Fruit fly (Drosophila melanogaster) whole organism, embryonic: ENCODE data around the gene Dhps.

Experiments
- CG10462 ChIP-seq: fragments of 200-800 bp; sonication (Bioruptor generic); optimal IDR thresholded peaks from 2 replicates; lab custom pipeline; 2016; ENCODE audit warnings: missing biosample characterization, missing genetic modification characterization
- CG11085 ChIP-seq: fragments of 200-800 bp; sonication (Bioruptor generic); IDR thresholded peaks from 2 replicates; pipeline ENCODE4 v1.3.6; 2022; ENCODE audit warnings: missing biosample characterization, missing genetic modification characterization
- CG11723 ChIP-seq: fragments of 200-800 bp; sonication (Bioruptor generic); optimal IDR thresholded peaks from 2 replicates; lab custom pipeline; 2017; ENCODE audit warnings: missing biosample characterization, mild to moderate bottlenecking, missing genetic modification characterization
- CG12071 ChIP-seq: fragments of 200-800 bp; sonication (Bioruptor generic); optimal IDR thresholded peaks from 3 replicates; lab custom pipeline; 2018; ENCODE audit warnings: missing biosample characterization, mild to moderate bottlenecking, missing genetic modification characterization
- CG14050 ChIP-seq: fragments of 200-800 bp; sonication (Bioruptor generic); IDR thresholded peaks from 3 replicates; pipeline ENCODE4 v1.3.6; 2022; ENCODE audit warnings: missing biosample characterization, missing genetic modification characterization
- CG1603 ChIP-seq: fragments of 200-800 bp; sonication (Bioruptor generic); optimal IDR thresholded peaks from 2 replicates; lab custom pipeline; 2019; ENCODE audit warnings: missing biosample characterization, mild to moderate bottlenecking, missing genetic modification characterization, moderate library complexity
- CG18262 ChIP-seq: fragments of 200-800 bp; optimal IDR thresholded peaks from 3 replicates; lab custom pipeline; 2019; ENCODE audit warnings: missing biosample characterization, mild to moderate bottlenecking, missing genetic modification characterization, moderate library complexity
- CG2116 ChIP-seq: fragments of 200-800 bp; sonication (Bioruptor generic); optimal IDR thresholded peaks from 3 replicates; lab custom pipeline; 2018; ENCODE audit warnings: missing biosample characterization, mild to moderate bottlenecking, missing genetic modification characterization
- CG4360 ChIP-seq: fragments of 200-800 bp; sonication (Bioruptor generic); IDR thresholded peaks from 2 replicates; pipeline ENCODE4 v1.3.6; 2022; ENCODE audit warnings: missing biosample characterization, missing genetic modification characterization
- CG6175 ChIP-seq: fragments of 200-800 bp; sonication (Bioruptor generic); IDR thresholded peaks from 3 replicates; pipeline ENCODE4 v1.3.6; 2022; ENCODE audit warnings: missing biosample characterization, missing genetic modification characterization
- CG8089 ChIP-seq: fragments of 200-800 bp; sonication (Bioruptor generic); optimal IDR thresholded peaks from 3 replicates; lab custom pipeline; 2016; ENCODE audit warnings: missing biosample characterization, missing genetic modification characterization
- D19A ChIP-seq: fragments of 200-800 bp; optimal IDR thresholded peaks from 3 replicates; lab custom pipeline; 2019; ENCODE audit warnings: missing biosample characterization, mild to moderate bottlenecking, missing genetic modification characterization, moderate library complexity
- Eip74EF ChIP-seq, 2 experiments: fragments of 200-800 bp in 1 of 2; fragments of >200 bp in 1 of 2; sonication (Bioruptor generic) in 1 of 2; optimal IDR thresholded peaks; 2 replicates each; lab custom pipeline; 2017 to 2019; ENCODE audit warnings: missing biosample characterization in 2 of 2, missing genetic modification characterization in 2 of 2, mild to moderate bottlenecking in 1 of 2, moderate library complexity in 1 of 2
- Gsc ChIP-seq: fragments of 200-800 bp; sonication (Bioruptor generic); IDR thresholded peaks from 2 replicates; pipeline ENCODE4 v1.3.6; 2022; ENCODE audit warnings: missing biosample characterization, missing genetic modification characterization
- Hsf ChIP-seq: fragments of 200-800 bp; sonication (Bioruptor generic); optimal IDR thresholded peaks from 3 replicates; lab custom pipeline; 2016; ENCODE audit warnings: missing biosample characterization, missing genetic modification characterization
- Lhr ChIP-seq: fragments of 200-800 bp; sonication (Bioruptor generic); optimal IDR thresholded peaks from 3 replicates; lab custom pipeline; 2017; ENCODE audit warnings: mild to moderate bottlenecking, missing biosample characterization, missing genetic modification reagents, missing genetic modification characterization
- Lpt ChIP-seq: fragments of >200 bp; optimal IDR thresholded peaks from 2 replicates; lab custom pipeline; 2018; ENCODE audit warnings: missing biosample characterization, missing genetic modification characterization
- Optix ChIP-seq: fragments of 200-800 bp; sonication (Bioruptor generic); IDR thresholded peaks from 3 replicates; pipeline ENCODE4 v1.3.6; 2022; ENCODE audit warnings: missing biosample characterization, missing genetic modification characterization
- Rfx ChIP-seq: fragments of 200-800 bp; sonication (Bioruptor generic); IDR thresholded peaks from 2 replicates; pipeline ENCODE4 v1.3.6; 2022; ENCODE audit warnings: missing biosample characterization, missing genetic modification characterization
- Spps ChIP-seq: fragments of 200-800 bp; sonication (Bioruptor generic); optimal IDR thresholded peaks from 2 replicates; lab custom pipeline; 2018; ENCODE audit warnings: missing biosample characterization, mild to moderate bottlenecking, missing genetic modification characterization
- Sry-β ChIP-seq: fragments of 200-800 bp; sonication (Bioruptor generic); optimal IDR thresholded peaks from 2 replicates; lab custom pipeline; 2018; ENCODE audit warnings: missing biosample characterization, mild to moderate bottlenecking, missing genetic modification characterization, moderate library complexity
- Sry-δ ChIP-seq: fragments of 200-800 bp; sonication (Bioruptor generic); optimal IDR thresholded peaks from 2 replicates; lab custom pipeline; 2016; ENCODE audit warnings: missing biosample characterization, missing genetic modification characterization
- ab ChIP-seq: fragments of 200-800 bp; sonication (Bioruptor generic); optimal IDR thresholded peaks from 2 replicates; lab custom pipeline; 2016; ENCODE audit warnings: missing biosample characterization, missing genetic modification characterization
- az2 ChIP-seq: fragments of 200-800 bp; sonication (Bioruptor generic); optimal IDR thresholded peaks from 3 replicates; lab custom pipeline; 2016; ENCODE audit warnings: missing biosample characterization, missing genetic modification characterization
- chinmo ChIP-seq: fragments of 200-800 bp; sonication (Bioruptor generic); IDR thresholded peaks from 4 replicates; pipeline ENCODE4 v1.3.6; 2022; ENCODE audit warnings: missing biosample characterization, missing genetic modification characterization; ENCODE audit not compliant: partially characterized antibody
- ci ChIP-seq: fragments of 200-800 bp; sonication (Bioruptor generic); IDR thresholded peaks from 3 replicates; pipeline ENCODE4 v1.3.6; 2022; ENCODE audit warnings: missing biosample characterization, missing genetic modification characterization
- ewg ChIP-seq: fragments of 200-800 bp; sonication (Bioruptor generic); optimal IDR thresholded peaks from 3 replicates; lab custom pipeline; 2017; ENCODE audit warnings: mild to moderate bottlenecking, missing biosample characterization, missing genetic modification reagents, missing genetic modification characterization
- ftz-f1 ChIP-seq: fragments of 200-800 bp; sonication (Bioruptor generic); optimal IDR thresholded peaks from 2 replicates; lab custom pipeline; 2016; ENCODE audit warnings: missing biosample characterization, missing genetic modification characterization
- gcm2 ChIP-seq: fragments of 200-800 bp; sonication (Bioruptor generic); optimal IDR thresholded peaks from 2 replicates; lab custom pipeline; 2016; ENCODE audit warnings: missing biosample characterization, missing genetic modification characterization
- ind ChIP-seq: fragments of 200-800 bp; sonication (Bioruptor generic); optimal IDR thresholded peaks from 3 replicates; lab custom pipeline; 2016; ENCODE audit warnings: missing biosample characterization, missing genetic modification characterization
- lola ChIP-seq, 3 experiments: fragments of >200 bp in 2 of 3; fragments of 200-800 bp in 1 of 3; sonication (Bioruptor generic) in 1 of 3; optimal IDR thresholded peaks; 2 replicates each; lab custom pipeline; 2017 to 2019; ENCODE audit warnings: missing biosample characterization in 3 of 3, missing genetic modification characterization in 3 of 3, mild to moderate bottlenecking in 1 of 3, moderate library complexity in 1 of 3
- nmo ChIP-seq: fragments of 200-800 bp; sonication (Bioruptor generic); optimal IDR thresholded peaks from 2 replicates; lab custom pipeline; 2018; ENCODE audit warnings: missing biosample characterization, mild to moderate bottlenecking, missing genetic modification characterization, moderate library complexity
- peb ChIP-seq: fragments of 200-800 bp; sonication (Bioruptor generic); IDR thresholded peaks from 2 replicates; pipeline ENCODE4 v1.3.6; 2022; ENCODE audit warnings: missing biosample characterization, missing genetic modification characterization
- salm ChIP-seq: fragments of 200-800 bp; sonication (Bioruptor generic); optimal IDR thresholded peaks from 2 replicates; lab custom pipeline; 2018; ENCODE audit warnings: missing biosample characterization, mild to moderate bottlenecking, missing genetic modification characterization
- sisA ChIP-seq: fragments of 200-800 bp; sonication (Bioruptor generic); IDR thresholded peaks from 2 replicates; pipeline ENCODE4 v1.3.6; 2022; ENCODE audit warnings: missing biosample characterization, missing genetic modification characterization
- sob ChIP-seq: fragments of 200-800 bp; sonication (Bioruptor generic); IDR thresholded peaks from 2 replicates; pipeline ENCODE4 v1.3.6; 2022; ENCODE audit warnings: missing biosample characterization, missing genetic modification characterization
- sqz ChIP-seq: fragments of 200-800 bp; sonication (Bioruptor generic); optimal IDR thresholded peaks from 3 replicates; lab custom pipeline; 2018; ENCODE audit warnings: missing biosample characterization, mild to moderate bottlenecking, missing genetic modification characterization
- tin ChIP-seq: fragments of 200-800 bp; sonication (Bioruptor generic); optimal IDR thresholded peaks from 3 replicates; lab custom pipeline; 2016; ENCODE audit warnings: missing biosample characterization, missing genetic modification characterization
- ttk ChIP-seq: fragments of 200-800 bp; sonication (Bioruptor generic); IDR thresholded peaks from 2 replicates; pipeline ENCODE4 v2.1.2; 2022; ENCODE audit warnings: missing biosample characterization, missing genetic modification characterization
- unc-4 ChIP-seq: fragments of 200-800 bp; sonication (Bioruptor generic); IDR thresholded peaks from 2 replicates; pipeline ENCODE4 v1.3.6; 2022; ENCODE audit warnings: missing biosample characterization, missing genetic modification characterization; ENCODE audit not compliant: partially characterized antibody

The Dhps gene

DNA sequence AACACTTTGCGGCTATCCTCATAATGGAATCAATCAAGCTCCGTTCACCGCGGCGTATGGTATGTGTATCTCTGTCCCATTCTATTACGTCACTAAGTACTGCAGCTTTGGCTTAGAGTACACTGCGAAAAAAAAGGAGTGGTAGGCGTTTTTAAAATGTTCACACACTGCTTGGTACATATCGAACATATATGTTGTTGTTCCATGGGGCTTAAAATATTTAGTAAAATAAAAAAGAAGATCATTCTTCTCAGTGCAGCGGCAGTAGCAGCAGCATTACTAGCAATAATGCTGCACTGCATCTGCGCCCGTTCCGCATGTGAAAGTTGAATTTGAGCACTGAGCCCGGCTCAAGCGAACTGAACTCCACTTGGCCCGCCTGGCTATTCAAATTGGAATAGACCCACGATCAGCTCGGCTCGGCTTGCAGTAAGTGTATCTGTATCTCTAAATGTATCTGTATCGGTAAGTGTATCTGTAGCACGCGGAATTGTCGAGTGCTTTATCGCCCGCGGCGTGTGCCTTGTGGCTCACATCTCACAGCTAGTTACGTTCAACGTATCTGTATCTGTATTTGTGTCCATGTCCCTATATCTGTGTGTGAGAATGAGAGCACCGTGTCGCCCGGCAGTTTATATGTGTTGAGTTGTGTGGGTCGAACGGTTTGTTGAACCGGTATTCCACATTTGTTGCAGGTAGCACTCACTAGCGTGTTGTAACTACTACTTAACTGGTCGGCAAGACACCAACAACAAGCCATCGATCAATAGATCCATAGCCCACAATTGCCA lies 44.6 kb upstream of the Dhps start (continued):
- peak; percentile 64 for TF ChIP-seq ind
- peak; percentile 57 for TF ChIP-seq CG14050 (GFP tag; lab: Robert Waterston, UW)
- TF ChIP-seq CG8089 (GFP tag; lab: Kevin White, UChicago) = peak; percentile 22
- peak; percentile 68 for TF ChIP-seq sisA (GFP tag; lab: Robert Waterston, UW)
- no peak for TF ChIP-seq unc-4 (GFP tag; lab: Robert Waterston, UW)
- TF ChIP-seq Hsf (GFP tag; lab: Kevin White, UChicago) = peak; percentile 44
- peak; percentile 46; the same call in 1 of the 2 replicates for TF ChIP-seq sob
- TF ChIP-seq ewg (GFP tag; lab: Kevin White, UChicago) = peak; percentile 43
- TF ChIP-seq peb (GFP tag; lab: Robert Waterston, UW) = no peak; the same call in 1 of the 2 replicates
- peak; percentile 63 for TF ChIP-seq CG1603 (tag; lab: Kevin White, UChicago)
- TF ChIP-seq CG4360 (GFP tag; lab: Robert Waterston, UW) = peak; percentile 27; the same call in 1 of the 2 replicates
- peak; percentile 66; the same call in 1 of the 2 replicates for TF ChIP-seq ttk (GFP tag; lab: Robert Waterston, UW)
- TF ChIP-seq ab = peak; percentile 1
- peak; percentile 8 for TF ChIP-seq Lhr (GFP tag; lab: Kevin White, UChicago)
- TF ChIP-seq Eip74EF (GFP tag; optimal IDR thresholded peaks at IDR 0.05; lab: Kevin White, UChicago) = peak in 1 of 2 experiments; percentile 40
- peak; percentile 22; the same call in 1 of the 2 replicates for TF ChIP-seq Rfx (GFP tag; lab: Robert Waterston, UW)
- TF ChIP-seq tin (GFP tag; lab: Kevin White, UChicago) = peak; percentile 58
- TF ChIP-seq CG11723 (GFP tag; lab: Kevin White, UChicago) = peak; percentile 47
- peak; percentile 19 for TF ChIP-seq CG10462 (GFP tag; lab: Kevin White, UChicago)
- peak; percentile 60; the same call in 2 of the 3 replicates for TF ChIP-seq Optix
- TF ChIP-seq ci (GFP tag; lab: Robert Waterston, UW) = peak; percentile 91
- 0 out of 4 replicates have a peak, but pooled peaks have one; percentile 48 for TF ChIP-seq chinmo (GFP tag; lab: Robert Waterston, UW)
- TF ChIP-seq CG12071 (GFP tag; lab: Kevin White, UChicago) = peak; percentile 42
- TF ChIP-seq nmo = peak; percentile 36
- peak; percentile 46; the same call in 1 of the 2 replicates for TF ChIP-seq Gsc (GFP tag; lab: Robert Waterston, UW)
- peak; percentile 5 for TF ChIP-seq CG2116
- TF ChIP-seq D19A (tag; lab: Kevin White, UChicago) = peak; percentile 61
- TF ChIP-seq Sry-β (GFP tag; lab: Kevin White, UChicago) = no peak
- TF ChIP-seq CG11085 (GFP tag; lab: Robert Waterston, UW) = 0 out of 2 replicates have a peak, but pooled peaks have one; percentile 14
- no peak for TF ChIP-seq Spps
- TF ChIP-seq Lpt (GFP tag; lab: Kevin White, UChicago) = no peak
- no peak for TF ChIP-seq gcm2 (GFP tag; lab: Kevin White, UChicago)
- peak; percentile 53; the same call in 1 of the 3 replicates for TF ChIP-seq CG6175 (GFP tag; lab: Robert Waterston, UW)
- TF ChIP-seq salm (tag; lab: Kevin White, UChicago) = peak; percentile 1
- TF ChIP-seq sqz (GFP tag; lab: Kevin White, UChicago) = peak; percentile 27
- no peak for TF ChIP-seq ftz-f1 (GFP tag; lab: Kevin White, UChicago)
- peak; percentile 41 for TF ChIP-seq CG18262 (tag; lab: Kevin White, UChicago)
- TF ChIP-seq Sry-δ = peak; percentile 7
- no peak for TF ChIP-seq lola (GFP tag; optimal IDR thresholded peaks at IDR 0.05; lab: Kevin White, UChicago)
- peak; percentile 51 for TF ChIP-seq az2
